Fruit fly (Drosophila melanogaster) whole organism, embryonic: ENCODE data around the gene CG14805.

Source experiments
- BEAF-32 ChIP-seq: fragments of 200-800 bp; sonication (Bioruptor generic); optimal IDR thresholded peaks from 3 replicates; lab custom pipeline; 2017; ENCODE audit warnings: missing biosample characterization, missing genetic modification characterization, mild to moderate bottlenecking, moderate library complexity, missing genetic modification reagents
- Bdp1 ChIP-seq: fragments of 200-800 bp; sonication (Bioruptor generic); optimal IDR thresholded peaks from 3 replicates; lab custom pipeline; 2016; ENCODE audit warnings: missing biosample characterization, missing genetic modification characterization
- CG10209 ChIP-seq: fragments of 200-800 bp; sonication (Bioruptor generic); optimal IDR thresholded peaks from 3 replicates; lab custom pipeline; 2017; ENCODE audit warnings: missing biosample characterization, mild to moderate bottlenecking, missing genetic modification characterization, missing genetic modification reagents
- CG11398 ChIP-seq: fragments of 200-800 bp; sonication (Bioruptor generic); optimal IDR thresholded peaks from 2 replicates; lab custom pipeline; 2016; ENCODE audit warnings: missing biosample characterization, missing genetic modification characterization
- CG12155 ChIP-seq: fragments of 200-800 bp; sonication (Bioruptor generic); optimal IDR thresholded peaks from 3 replicates; lab custom pipeline; 2016; ENCODE audit warnings: missing biosample characterization, missing genetic modification characterization
- CG13287 ChIP-seq: fragments of 200-800 bp; sonication (Bioruptor generic); IDR thresholded peaks from 2 replicates; pipeline ENCODE4 v1.3.6; 2022; ENCODE audit warnings: missing biosample characterization, missing genetic modification characterization; ENCODE audit not compliant: partially characterized antibody
- CG16779 ChIP-seq: fragments of 200-800 bp; sonication (Bioruptor generic); IDR thresholded peaks from 2 replicates; pipeline ENCODE4 v1.3.6; 2022; ENCODE audit warnings: missing biosample characterization, missing genetic modification characterization
- CG17186 ChIP-seq: fragments of 200-800 bp; sonication (Bioruptor generic); optimal IDR thresholded peaks from 3 replicates; lab custom pipeline; 2017; ENCODE audit warnings: missing biosample characterization, missing genetic modification reagents, missing genetic modification characterization
- CG17612 ChIP-seq: fragments of 200-800 bp; sonication (Bioruptor generic); IDR thresholded peaks from 2 replicates; pipeline ENCODE4 v1.3.6; 2022; ENCODE audit warnings: missing biosample characterization, missing genetic modification characterization
- CG1832 ChIP-seq: fragments of 200-800 bp; sonication (Bioruptor generic); optimal IDR thresholded peaks from 2 replicates; lab custom pipeline; 2017; ENCODE audit warnings: missing biosample characterization, mild to moderate bottlenecking, missing genetic modification characterization, inconsistent platforms
- CG2678 ChIP-seq: fragments of 200-800 bp; sonication (Bioruptor generic); optimal IDR thresholded peaks from 3 replicates; lab custom pipeline; 2019; ENCODE audit warnings: missing biosample characterization, mild to moderate bottlenecking, missing genetic modification characterization, moderate library complexity
- CG2712 ChIP-seq: fragments of 200-800 bp; optimal IDR thresholded peaks from 3 replicates; lab custom pipeline; 2019; ENCODE audit warnings: missing biosample characterization, mild to moderate bottlenecking, missing genetic modification characterization, moderate library complexity
- CG30020 ChIP-seq: fragments of 200-800 bp; optimal IDR thresholded peaks from 2 replicates; lab custom pipeline; 2019; ENCODE audit warnings: missing biosample characterization, mild to moderate bottlenecking, missing genetic modification characterization, moderate library complexity
- CG6175 ChIP-seq: fragments of 200-800 bp; sonication (Bioruptor generic); IDR thresholded peaks from 3 replicates; pipeline ENCODE4 v1.3.6; 2022; ENCODE audit warnings: missing biosample characterization, missing genetic modification characterization
- CG6272 ChIP-seq: fragments of 200-800 bp; sonication (Bioruptor generic); IDR thresholded peaks from 2 replicates; pipeline ENCODE4 v1.3.6; 2022; ENCODE audit warnings: missing biosample characterization, missing genetic modification characterization
- CG7786 ChIP-seq: fragments of 200-800 bp; sonication (Bioruptor generic); optimal IDR thresholded peaks from 2 replicates; lab custom pipeline; 2016; ENCODE audit warnings: missing biosample characterization, missing genetic modification characterization
- CG8478 ChIP-seq: fragments of >200 bp; optimal IDR thresholded peaks from 2 replicates; lab custom pipeline; 2018
- Fer1 ChIP-seq: fragments of 200-800 bp; sonication (Bioruptor generic); optimal IDR thresholded peaks from 2 replicates; lab custom pipeline; 2017; ENCODE audit warnings: missing biosample characterization, mild to moderate bottlenecking, missing genetic modification characterization
- H2.0 ChIP-seq: fragments of 200-800 bp; sonication (Bioruptor generic); IDR thresholded peaks from 2 replicates; pipeline ENCODE4 v1.3.6; 2022; ENCODE audit warnings: missing biosample characterization, missing genetic modification characterization
- HLH3B ChIP-seq: fragments of 200-800 bp; sonication (Bioruptor generic); IDR thresholded peaks from 2 replicates; pipeline ENCODE4 v1.3.6; 2022; ENCODE audit warnings: missing biosample characterization, missing genetic modification characterization
- HLH4C ChIP-seq: fragments of 200-800 bp; sonication (Bioruptor generic); IDR thresholded peaks from 3 replicates; pipeline ENCODE4 v1.3.6; 2022; ENCODE audit warnings: missing biosample characterization, missing genetic modification characterization; ENCODE audit not compliant: partially characterized antibody
- Lim3 ChIP-seq: fragments of 200-800 bp; sonication (Bioruptor generic); IDR thresholded peaks from 2 replicates; pipeline ENCODE4 v1.3.6; 2022; ENCODE audit warnings: missing biosample characterization, missing genetic modification characterization
- Mad ChIP-seq: fragments of 200-800 bp; sonication (Bioruptor generic); optimal IDR thresholded peaks from 2 replicates; lab custom pipeline; 2016; ENCODE audit warnings: missing biosample characterization, missing genetic modification characterization
- NK7.1 ChIP-seq: fragments of 200-800 bp; sonication (Bioruptor generic); optimal IDR thresholded peaks from 3 replicates; lab custom pipeline; 2016; ENCODE audit warnings: missing biosample characterization, missing genetic modification characterization
- NfI ChIP-seq: fragments of 200-800 bp; sonication (Bioruptor generic); optimal IDR thresholded peaks from 3 replicates; lab custom pipeline; 2018; ENCODE audit warnings: missing biosample characterization, mild to moderate bottlenecking, missing genetic modification characterization, moderate library complexity
- Oli ChIP-seq: fragments of 200-800 bp; sonication (Bioruptor generic); optimal IDR thresholded peaks from 2 replicates; lab custom pipeline; 2018; ENCODE audit warnings: missing biosample characterization, mild to moderate bottlenecking, missing genetic modification characterization, moderate library complexity
- Spps ChIP-seq: fragments of 200-800 bp; sonication (Bioruptor generic); optimal IDR thresholded peaks from 2 replicates; lab custom pipeline; 2018; ENCODE audit warnings: missing biosample characterization, mild to moderate bottlenecking, missing genetic modification characterization
- Stat92E ChIP-seq, 3 experiments: fragments of >200 bp in 2 of 3; fragments of 200-800 bp in 1 of 3; sonication (Bioruptor generic) in 1 of 3; optimal IDR thresholded peaks; 2 replicates each; lab custom pipeline; 2017 to 2019; ENCODE audit warnings: missing biosample characterization in 3 of 3, missing genetic modification characterization in 3 of 3, mild to moderate bottlenecking in 1 of 3, moderate library complexity in 1 of 3
- chif ChIP-seq, 2 experiments: fragments of 200-800 bp; sonication (Bioruptor generic); optimal IDR thresholded peaks; 3 replicates each; lab custom pipeline; 2016; ENCODE audit warnings: missing biosample characterization in 2 of 2, missing genetic modification characterization in 2 of 2
- ci ChIP-seq: fragments of 200-800 bp; sonication (Bioruptor generic); IDR thresholded peaks from 3 replicates; pipeline ENCODE4 v1.3.6; 2022; ENCODE audit warnings: missing biosample characterization, missing genetic modification characterization
- esg ChIP-seq: fragments of 200-800 bp; sonication (Bioruptor generic); conservative IDR thresholded peaks from 2 replicates; pipeline ENCODE4 v1.3.6; 2022; ENCODE audit warnings: missing biosample characterization, missing genetic modification characterization
- fru ChIP-seq: fragments of >200 bp; optimal IDR thresholded peaks from 2 replicates; lab custom pipeline; 2017
- grn ChIP-seq: fragments of 200-800 bp; sonication (Bioruptor generic); optimal IDR thresholded peaks from 3 replicates; lab custom pipeline; 2017; ENCODE audit warnings: missing biosample characterization, missing genetic modification characterization
- h ChIP-seq: fragments of >200 bp; optimal IDR thresholded peaks from 2 replicates; lab custom pipeline; 2017
- her ChIP-seq: fragments of 200-800 bp; sonication (Bioruptor generic); optimal IDR thresholded peaks from 2 replicates; lab custom pipeline; 2016; ENCODE audit warnings: missing biosample characterization, missing genetic modification characterization
- jumu ChIP-seq: fragments of 200-800 bp; sonication (Bioruptor generic); optimal IDR thresholded peaks from 3 replicates; lab custom pipeline; 2016; ENCODE audit warnings: missing biosample characterization, missing genetic modification characterization
- lab ChIP-seq: fragments of 200-800 bp; sonication (Bioruptor generic); optimal IDR thresholded peaks from 3 replicates; lab custom pipeline; 2017; ENCODE audit warnings: missing biosample characterization, missing genetic modification characterization, mild to moderate bottlenecking, moderate library complexity, missing genetic modification reagents
- lola ChIP-seq, 3 experiments: fragments of >200 bp in 2 of 3; fragments of 200-800 bp in 1 of 3; sonication (Bioruptor generic) in 1 of 3; optimal IDR thresholded peaks; 2 replicates each; lab custom pipeline; 2017 to 2019; ENCODE audit warnings: missing biosample characterization in 3 of 3, missing genetic modification characterization in 3 of 3, mild to moderate bottlenecking in 1 of 3, moderate library complexity in 1 of 3
- lov ChIP-seq, 2 experiments: fragments of 200-800 bp in 1 of 2; fragments of >200 bp in 1 of 2; sonication (Bioruptor generic) in 1 of 2; IDR thresholded peaks in 1 of 2; optimal IDR thresholded peaks in 1 of 2; 2 replicates in 1 of 2; 3 replicates in 1 of 2; pipeline versions ENCODE4 v1.3.6 to Lab custom; 2017 to 2022; ENCODE audit warnings: missing biosample characterization in 1 of 2, missing genetic modification characterization in 1 of 2
- mirr ChIP-seq: fragments of 200-800 bp; sonication (Bioruptor generic); optimal IDR thresholded peaks from 3 replicates; lab custom pipeline; 2018; ENCODE audit warnings: missing biosample characterization, mild to moderate bottlenecking, missing genetic modification characterization
- mld ChIP-seq: fragments of 200-800 bp; sonication (Bioruptor generic); IDR thresholded peaks from 3 replicates; pipeline ENCODE4 v1.3.6; 2022; ENCODE audit warnings: missing biosample characterization, missing genetic modification characterization; ENCODE audit not compliant: partially characterized antibody
- pan ChIP-seq, 4 experiments: fragments of >200 bp in 3 of 4; fragments of 200-800 bp in 1 of 4; sonication (Bioruptor generic) in 1 of 4; optimal IDR thresholded peaks in 3 of 4; IDR thresholded peaks in 1 of 4; 2 replicates each; pipeline versions ENCODE4 v1.3.6 to Lab custom; 2017 to 2022; ENCODE audit warnings: missing biosample characterization in 2 of 4, missing genetic modification characterization in 2 of 4, mixed read lengths in 1 of 4
- pho ChIP-seq: fragments of 200-800 bp; sonication (Bioruptor generic); optimal IDR thresholded peaks from 2 replicates; lab custom pipeline; 2016; ENCODE audit warnings: missing biosample characterization, missing genetic modification characterization
- pum ChIP-seq: fragments of 200-800 bp; sonication (Bioruptor generic); optimal IDR thresholded peaks from 2 replicates; lab custom pipeline; 2016; ENCODE audit warnings: missing biosample characterization, missing genetic modification characterization
- ranshi ChIP-seq: fragments of 200-800 bp; sonication (Bioruptor generic); IDR thresholded peaks from 2 replicates; pipeline ENCODE4 v1.3.6; 2022; ENCODE audit warnings: missing biosample characterization, missing genetic modification characterization
- sens-2 ChIP-seq: fragments of 200-800 bp; sonication (Bioruptor generic); IDR thresholded peaks from 2 replicates; pipeline ENCODE4 v1.3.6; 2022; ENCODE audit warnings: missing biosample characterization, missing genetic modification characterization
- sob ChIP-seq: fragments of 200-800 bp; sonication (Bioruptor generic); IDR thresholded peaks from 2 replicates; pipeline ENCODE4 v1.3.6; 2022; ENCODE audit warnings: missing biosample characterization, missing genetic modification characterization
- trh ChIP-seq: fragments of 200-800 bp; sonication (Bioruptor generic); optimal IDR thresholded peaks from 2 replicates; lab custom pipeline; 2016; ENCODE audit warnings: missing biosample characterization, missing genetic modification characterization
- zf30C ChIP-seq: fragments of 200-800 bp; sonication (Bioruptor generic); optimal IDR thresholded peaks from 3 replicates; lab custom pipeline; 2018; ENCODE audit warnings: missing biosample characterization, mild to moderate bottlenecking, missing genetic modification characterization

CG14805 gene

DNA sequence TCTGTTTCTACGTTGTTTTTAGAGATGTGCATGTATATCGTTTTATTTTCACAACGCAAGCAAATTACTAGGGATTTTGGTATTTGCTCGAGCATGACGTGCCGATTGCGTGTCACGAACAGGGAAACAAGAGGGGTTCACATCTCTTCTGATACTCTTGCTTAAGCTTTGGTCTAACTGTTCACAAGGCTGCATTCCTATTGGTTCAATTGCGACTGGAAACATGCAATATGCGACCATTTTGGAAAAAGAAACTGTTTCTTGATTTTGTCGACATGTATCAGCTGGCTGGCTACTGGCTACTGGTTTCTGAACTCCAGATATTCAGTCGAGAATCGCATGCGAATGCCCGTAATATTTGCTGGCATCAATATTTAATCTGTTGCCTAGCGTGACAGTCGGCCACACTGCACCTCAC, 3.0 kb downstream of the CG14805 start, which contains the start of gene Coa8 (continued):
- peak; percentile 11 for TF ChIP-seq CG12155 (GFP tag; lab: Kevin White, UChicago)
- no peak for TF ChIP-seq Spps (tag; lab: Kevin White, UChicago)
- no peak for TF ChIP-seq CG6175 (GFP tag; lab: Robert Waterston, UW)
- TF ChIP-seq pan (optimal IDR thresholded peaks at IDR 0.05; lab: Kevin White, UChicago) = no peak
- peak in 1 of 2 experiments; percentile 54 for TF ChIP-seq pan (GFP tag; optimal IDR thresholded peaks at IDR 0.05 in 1 of 2, IDR thresholded peaks at IDR 0.05 in 1 of 2)
- peak; percentile 22 for TF ChIP-seq CG7786 (GFP tag; lab: Kevin White, UChicago)
- peak; percentile 17 for TF ChIP-seq Oli (tag; lab: Kevin White, UChicago)
- peak; percentile 34 for TF ChIP-seq Fer1 (GFP tag; lab: Kevin White, UChicago)
- TF ChIP-seq NfI (GFP tag; lab: Kevin White, UChicago) = peak; percentile 51
- no peak for TF ChIP-seq NK7.1
- no peak for TF ChIP-seq CG11398 (GFP tag; lab: Kevin White, UChicago)
- TF ChIP-seq HLH4C = peak; percentile 42; the same call in 1 of the 3 replicates
- peak; percentile 32 for TF ChIP-seq mirr
- no peak for TF ChIP-seq lola (GFP tag; optimal IDR thresholded peaks at IDR 0.05; lab: Kevin White, UChicago)
- no peak for TF ChIP-seq fru
- TF ChIP-seq zf30C = no peak
- TF ChIP-seq grn (GFP tag; lab: Kevin White, UChicago) = no peak
- peak; percentile 46 for TF ChIP-seq pum (GFP tag; lab: Kevin White, UChicago)
- no peak for TF ChIP-seq sens-2
- TF ChIP-seq Lim3 (GFP tag; lab: Robert Waterston, UW) = no peak
- TF ChIP-seq CG13287 (GFP tag; lab: Robert Waterston, UW) = peak; percentile 54
- TF ChIP-seq lov (optimal IDR thresholded peaks at IDR 0.05; lab: Kevin White, UChicago) = no peak
- no peak for TF ChIP-seq lov (GFP tag; IDR thresholded peaks at IDR 0.05; lab: Robert Waterston, UW)
- TF ChIP-seq ranshi (GFP tag; lab: Robert Waterston, UW) = peak; percentile 54; the same call in 1 of the 2 replicates
- peak; percentile 15 for TF ChIP-seq Mad (GFP tag; lab: Kevin White, UChicago)
- no peak for TF ChIP-seq CG30020
- no peak for TF ChIP-seq HLH3B (GFP tag; lab: Robert Waterston, UW)
- TF ChIP-seq ci (GFP tag; lab: Robert Waterston, UW) = 0 out of 3 replicates have a peak, but pooled peaks have one; percentile 18

DNA sequence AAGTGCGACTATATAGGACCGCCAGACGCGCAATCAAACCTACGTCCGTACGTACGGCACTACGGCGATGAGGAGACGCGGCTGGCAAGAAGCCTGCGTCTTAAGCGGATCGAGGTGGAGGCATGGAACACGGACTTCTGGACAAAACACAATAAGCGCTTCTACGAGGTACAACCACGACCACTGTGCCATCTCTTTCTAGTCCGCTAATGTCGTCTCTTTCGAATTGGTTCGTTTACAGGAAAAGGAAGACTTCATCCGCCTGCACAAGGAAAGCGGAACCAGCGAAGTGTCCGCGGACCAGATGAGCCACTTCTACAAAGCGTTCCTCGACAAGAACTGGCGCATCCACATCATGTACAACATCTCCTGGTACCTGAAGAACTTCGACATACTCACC, 3.7 kb downstream of the CG14805 start:
- peak; percentile 58 for TF ChIP-seq CG1832
- TF ChIP-seq CG10209 = no peak
- TF ChIP-seq h (lab: Kevin White, UChicago) = no peak
- TF ChIP-seq lab (GFP tag; lab: Kevin White, UChicago) = no peak
- TF ChIP-seq CG6272 = no peak
- TF ChIP-seq CG8478 (lab: Kevin White, UChicago) = peak; percentile 76
- TF ChIP-seq, all 482 proteins: peak for 2

DNA sequence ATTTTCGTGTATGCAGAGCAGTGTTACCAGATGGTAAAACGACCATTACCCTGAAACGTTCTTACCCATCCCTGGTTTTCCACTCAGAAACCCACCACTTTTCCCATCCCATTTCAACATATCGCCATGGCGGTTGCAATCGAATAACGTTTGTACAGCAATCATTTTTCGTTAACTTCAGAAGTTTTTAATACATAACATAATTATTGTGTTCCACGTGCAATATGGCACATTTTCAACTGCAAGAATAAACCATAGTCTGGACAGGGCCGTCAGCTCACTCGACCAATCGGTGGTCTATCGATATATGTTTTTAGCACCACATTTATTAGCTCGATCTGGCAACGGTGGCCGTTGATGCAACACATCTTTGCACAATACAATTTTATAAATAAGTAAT, 12.8 kb downstream of the CG14805 start, which contains the start of the genes trr and mRpL16:
Gene trr, minus strand, starts transcription at position 25 of the 400 bp plus-strand sequence.
Gene mRpL16, plus strand, starts transcription at position 331 of the 400 bp plus-strand sequence.
- TF ChIP-seq CG17186 (peak; percentile 32), CG6175 (GFP tag; lab: Robert Waterston, UW) (peak; percentile 92), sob (peak; percentile 40; the same call in 1 of the 2 replicates), CG16779 (no peak), trh (GFP tag; lab: Kevin White, UChicago) (no peak), Stat92E (GFP tag; optimal IDR thresholded peaks at IDR 0.05; lab: Kevin White, UChicago) (no peak), CG17612 (GFP tag; lab: Robert Waterston, UW) (no peak), jumu (peak; percentile 49), BEAF-32 (GFP tag; lab: Kevin White, UChicago) (peak; percentile 86), her (GFP tag; lab: Kevin White, UChicago) (no peak), chif (GFP tag; optimal IDR thresholded peaks at IDR 0.05; lab: Kevin White, UChicago) (peak in 1 of 2 experiments; percentile 28), CG2712 (peak; percentile 65), esg (GFP tag; lab: Robert Waterston, UW) (no peak), Bdp1 (no peak), NK7.1 (no peak), pho (GFP tag; lab: Kevin White, UChicago) (peak; percentile 53), CG2678 (tag; lab: Kevin White, UChicago) (no peak), H2.0 (GFP tag; lab: Robert Waterston, UW) (0 out of 2 replicates have a peak, but pooled peaks have one; percentile 37), mld (0 out of 3 replicates have a peak, but pooled peaks have one; percentile 33)
